Fruit fly (Drosophila melanogaster) whole organism, embryonic: ENCODE measurements around the gene CG13380.

Source experiments
- Ada2b ChIP-seq: fragments of 200-800 bp; sonication (Bioruptor generic); IDR thresholded peaks from 2 replicates; pipeline ENCODE4 v1.3.6; 2022; ENCODE audit warnings: missing biosample characterization, missing genetic modification characterization
- Adf1 ChIP-seq: fragments of 200-800 bp; sonication (Bioruptor generic); IDR thresholded peaks from 2 replicates; pipeline ENCODE4 v1.3.6; 2022; ENCODE audit warnings: missing biosample characterization, missing genetic modification characterization
- CG10321 ChIP-seq: fragments of 200-800 bp; sonication (Bioruptor generic); IDR thresholded peaks from 2 replicates; pipeline ENCODE4 v1.3.6; 2022; ENCODE audit warnings: missing biosample characterization, missing genetic modification characterization
- CG11504 ChIP-seq: fragments of 200-800 bp; sonication (Bioruptor generic); optimal IDR thresholded peaks from 3 replicates; lab custom pipeline; 2019; ENCODE audit warnings: missing biosample characterization, mild to moderate bottlenecking, missing genetic modification characterization, moderate library complexity
- CG13296 ChIP-seq: fragments of 200-800 bp; sonication (Bioruptor generic); optimal IDR thresholded peaks from 3 replicates; lab custom pipeline; 2018; ENCODE audit warnings: missing biosample characterization, mild to moderate bottlenecking, missing genetic modification characterization
- CG13894 ChIP-seq: fragments of 200-800 bp; sonication (Bioruptor generic); optimal IDR thresholded peaks from 3 replicates; lab custom pipeline; 2018; ENCODE audit warnings: missing biosample characterization, mild to moderate bottlenecking, missing genetic modification characterization, moderate library complexity
- CG33557 ChIP-seq: fragments of 200-800 bp; sonication (Bioruptor generic); optimal IDR thresholded peaks from 2 replicates; lab custom pipeline; 2019; ENCODE audit warnings: missing biosample characterization, mild to moderate bottlenecking, missing genetic modification characterization, moderate library complexity
- CG43689 ChIP-seq: fragments of 200-800 bp; sonication (Bioruptor generic); IDR thresholded peaks from 2 replicates; pipeline ENCODE4 v1.3.6; 2022; ENCODE audit warnings: missing biosample characterization, missing genetic modification characterization
- CG8944 ChIP-seq: fragments of 200-800 bp; sonication (Bioruptor generic); optimal IDR thresholded peaks from 3 replicates; lab custom pipeline; 2016; ENCODE audit warnings: missing biosample characterization, missing genetic modification characterization
- Ets97D ChIP-seq: fragments of 200-800 bp; sonication (Bioruptor generic); optimal IDR thresholded peaks from 3 replicates; lab custom pipeline; 2016; ENCODE audit warnings: missing biosample characterization, missing genetic modification characterization
- HHEX ChIP-seq: fragments of 200-800 bp; sonication (Bioruptor generic); optimal IDR thresholded peaks from 3 replicates; lab custom pipeline; 2017; ENCODE audit warnings: missing biosample characterization, mild to moderate bottlenecking, missing genetic modification characterization, missing genetic modification reagents
- HmgZ ChIP-seq: fragments of 200-800 bp; sonication (Bioruptor generic); optimal IDR thresholded peaks from 2 replicates; lab custom pipeline; 2018; ENCODE audit warnings: missing biosample characterization, mild to moderate bottlenecking, missing genetic modification characterization
- MESR4 ChIP-seq: fragments of 200-800 bp; sonication (Bioruptor generic); optimal IDR thresholded peaks from 2 replicates; lab custom pipeline; 2018; ENCODE audit warnings: missing biosample characterization, mild to moderate bottlenecking, missing genetic modification characterization, moderate library complexity
- Pdp1 ChIP-seq, 2 experiments: fragments of 200-800 bp; sonication (Bioruptor generic); optimal IDR thresholded peaks; 3 replicates each; lab custom pipeline; 2016; ENCODE audit warnings: missing biosample characterization in 2 of 2, missing genetic modification characterization in 2 of 2, mild to moderate bottlenecking in 1 of 2, moderate library complexity in 1 of 2
- Rx ChIP-seq: fragments of 200-800 bp; sonication (Bioruptor generic); IDR thresholded peaks from 2 replicates; pipeline ENCODE4 v1.3.6; 2022; ENCODE audit warnings: missing biosample characterization, missing genetic modification characterization
- ato ChIP-seq: fragments of 200-800 bp; sonication (Bioruptor generic); IDR thresholded peaks from 2 replicates; pipeline ENCODE4 v1.3.6; 2022; ENCODE audit warnings: missing biosample characterization, missing genetic modification characterization; ENCODE audit not compliant: partially characterized antibody
- da ChIP-seq: fragments of 200-800 bp; sonication (Bioruptor generic); optimal IDR thresholded peaks from 2 replicates; lab custom pipeline; 2016; ENCODE audit warnings: missing biosample characterization, missing genetic modification characterization
- esg ChIP-seq: fragments of 200-800 bp; sonication (Bioruptor generic); conservative IDR thresholded peaks from 2 replicates; pipeline ENCODE4 v1.3.6; 2022; ENCODE audit warnings: missing biosample characterization, missing genetic modification characterization
- exex ChIP-seq: fragments of 200-800 bp; sonication (Bioruptor generic); optimal IDR thresholded peaks from 4 replicates; lab custom pipeline; 2018; ENCODE audit warnings: missing biosample characterization, mild to moderate bottlenecking, missing genetic modification characterization, moderate library complexity
- ftz-f1 ChIP-seq: fragments of 200-800 bp; sonication (Bioruptor generic); optimal IDR thresholded peaks from 2 replicates; lab custom pipeline; 2016; ENCODE audit warnings: missing biosample characterization, missing genetic modification characterization
- gem ChIP-seq: fragments of 200-800 bp; sonication (Bioruptor generic); optimal IDR thresholded peaks from 2 replicates; lab custom pipeline; 2019; ENCODE audit warnings: missing biosample characterization, mild to moderate bottlenecking, missing genetic modification characterization, moderate library complexity
- grn ChIP-seq: fragments of 200-800 bp; sonication (Bioruptor generic); optimal IDR thresholded peaks from 3 replicates; lab custom pipeline; 2017; ENCODE audit warnings: missing biosample characterization, missing genetic modification characterization
- nerfin-1 ChIP-seq: fragments of 200-800 bp; sonication (Bioruptor generic); optimal IDR thresholded peaks from 3 replicates; lab custom pipeline; 2019; ENCODE audit warnings: missing biosample characterization, mild to moderate bottlenecking, missing genetic modification characterization, moderate library complexity
- scrt ChIP-seq: fragments of 200-800 bp; sonication (Bioruptor generic); optimal IDR thresholded peaks from 2 replicates; lab custom pipeline; 2018; ENCODE audit warnings: missing biosample characterization, mild to moderate bottlenecking, missing genetic modification characterization, moderate library complexity
- sd ChIP-seq: fragments of 200-800 bp; sonication (Bioruptor generic); optimal IDR thresholded peaks from 3 replicates; lab custom pipeline; 2018; ENCODE audit warnings: missing biosample characterization, mild to moderate bottlenecking, missing genetic modification characterization, moderate library complexity
- sens ChIP-seq: fragments of 200-800 bp; sonication (Bioruptor generic); peaks from one replicate; lab custom pipeline; 2016; ENCODE audit warnings: missing biosample characterization, missing genetic modification characterization
- slbo ChIP-seq: fragments of 200-800 bp; sonication (Bioruptor generic); IDR thresholded peaks from 2 replicates; pipeline ENCODE4 v1.3.6; 2022; ENCODE audit warnings: missing biosample characterization, missing genetic modification characterization
- so ChIP-seq: fragments of 200-800 bp; sonication (Bioruptor generic); IDR thresholded peaks from 3 replicates; pipeline ENCODE4 v1.3.6; 2022; ENCODE audit warnings: missing biosample characterization, missing genetic modification characterization
- sug ChIP-seq: fragments of 200-800 bp; optimal IDR thresholded peaks from 2 replicates; lab custom pipeline; 2019; ENCODE audit warnings: missing biosample characterization, mild to moderate bottlenecking, missing genetic modification characterization, moderate library complexity
- tio ChIP-seq: fragments of 200-800 bp; sonication (Bioruptor generic); optimal IDR thresholded peaks from 2 replicates; lab custom pipeline; 2017; ENCODE audit warnings: missing biosample characterization, missing genetic modification characterization, inconsistent platforms
- toy ChIP-seq: fragments of 200-800 bp; sonication (Bioruptor generic); IDR thresholded peaks from 2 replicates; pipeline ENCODE4 v1.3.6; 2022; ENCODE audit warnings: missing biosample characterization, missing genetic modification characterization
- z ChIP-seq: fragments of 200-800 bp; sonication (Bioruptor generic); IDR thresholded peaks from 3 replicates; pipeline ENCODE4 v1.3.6; 2022; ENCODE audit warnings: missing biosample characterization, missing genetic modification characterization

Gene CG13380

dm6 chr3L:18640584-18641527 lies 23.1 kb upstream of the CG13380 start (continued):
- TF ChIP-seq da (peak; percentile 79), MESR4 (GFP tag; lab: Kevin White, UChicago) (peak; percentile 27), CG33557 (GFP tag; lab: Kevin White, UChicago) (peak; percentile 27), CG8944 (GFP tag; lab: Kevin White, UChicago) (peak; percentile 91), z (GFP tag; lab: Robert Waterston, UW) (peak; percentile 75), CG13296 (peak; percentile 94), Adf1 (peak; percentile 95), ato (GFP tag; lab: Robert Waterston, UW) (no peak), slbo (GFP tag; lab: Robert Waterston, UW) (peak; percentile 99), HHEX (peak; percentile 90)

- TF ChIP-seq esg (no peak), tio (peak; percentile 18), toy (GFP tag; lab: Robert Waterston, UW) (no peak), Ets97D (GFP tag; lab: Kevin White, UChicago) (no peak), Ada2b (GFP tag; lab: Robert Waterston, UW) (no peak), gem (tag; lab: Kevin White, UChicago) (peak; percentile 26), HmgZ (tag; lab: Kevin White, UChicago) (no peak)
Measured at dm6 chr3L:18638487-18638886, 20.7 kb upstream of the CG13380 start.

dm6 chr3L:18638043-18638442 lies 20.3 kb upstream of the CG13380 start:
- no peak for TF ChIP-seq nerfin-1 (tag; lab: Kevin White, UChicago)
- TF ChIP-seq sug (tag; lab: Kevin White, UChicago), result peak; percentile 26
- TF ChIP-seq grn (GFP tag; lab: Kevin White, UChicago), result peak; percentile 1
- no peak for TF ChIP-seq so (GFP tag; lab: Robert Waterston, UW)
- TF ChIP-seq gem (tag; lab: Kevin White, UChicago), result no peak
- TF ChIP-seq exex, result peak; percentile 85
- peak in 1 of 2 experiments; percentile 80 for TF ChIP-seq Pdp1 (GFP tag; optimal IDR thresholded peaks at IDR 0.05; lab: Kevin White, UChicago)
- TF ChIP-seq sens (GFP tag; lab: Kevin White, UChicago), result peak; percentile 60
- TF ChIP-seq sd (tag; lab: Kevin White, UChicago), result peak; percentile 31

DNA sequence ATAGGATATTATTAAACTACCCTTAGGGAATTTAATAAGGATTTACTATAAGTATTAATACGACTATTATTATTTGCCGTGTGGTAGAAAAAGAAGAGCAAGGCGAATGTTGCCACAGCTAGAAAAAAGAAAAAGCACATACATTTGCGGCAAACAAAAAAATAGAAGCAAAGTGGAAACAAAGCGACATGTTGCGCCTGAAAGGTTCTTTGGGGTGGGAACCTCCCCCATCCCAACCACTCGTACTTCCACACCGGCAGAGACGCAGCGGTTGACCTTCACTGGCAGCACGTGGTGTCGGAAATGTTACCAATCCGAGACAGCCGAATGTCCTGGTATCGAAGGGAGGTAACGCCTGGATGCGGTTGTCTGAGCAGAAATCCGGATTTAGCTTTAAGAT lies 19.6 kb upstream of the CG13380 start:
- TF ChIP-seq HmgZ (tag; lab: Kevin White, UChicago), result no peak
- no peak for TF ChIP-seq Rx (GFP tag; lab: Robert Waterston, UW)
- peak; percentile 53 for TF ChIP-seq CG13894
- TF ChIP-seq CG11504 (tag; lab: Kevin White, UChicago), result peak; percentile 52
- TF ChIP-seq ftz-f1 (GFP tag; lab: Kevin White, UChicago), result no peak
- peak; percentile 56 for TF ChIP-seq scrt (GFP tag; lab: Kevin White, UChicago)
- TF ChIP-seq CG10321 (GFP tag; lab: Robert Waterston, UW), result no peak
- TF ChIP-seq CG43689 (GFP tag; lab: Robert Waterston, UW), result 0 out of 2 replicates have a peak, but pooled peaks have one; percentile 10
